Worm (Caenorhabditis elegans): ENCODE results near the gene dbl-1.

dbl-1 gene

ce11 chrV:6787906-6788430 is 30.0 kb downstream of the dbl-1 start, which contains the start of gene ZC404.2 (continued):
- TF ChIP-seq lin-39 (tag; optimal IDR thresholded peaks at IDR 0.05) (no peak), nhr-28 (tag; optimal IDR thresholded peaks at IDR 0.05) (no peak), unc-130 (GFP tag; optimal IDR thresholded peaks at IDR 0.05) (no peak), skn-1 (tag; optimal IDR thresholded peaks at IDR 0.05) (no peak), hif-1 (tag; optimal IDR thresholded peaks at IDR 0.05) (no peak), R02D3.7 (tag; optimal IDR thresholded peaks at IDR 0.05) (no peak), dmd-9 (GFP tag; IDR thresholded peaks at IDR 0.05) (no peak), unc-62 (GFP tag; optimal IDR thresholded peaks at IDR 0.05 in 1 of 2) (no peak), unc-62 (tag; optimal IDR thresholded peaks at IDR 0.05) (no peak), ceh-20 (GFP tag; IDR thresholded peaks at IDR 0.05) (no peak), unc-39 (tag; optimal IDR thresholded peaks at IDR 0.05) (no peak), ces-1 (GFP tag; optimal IDR thresholded peaks at IDR 0.05) (no peak), nhr-42 (GFP tag; IDR thresholded peaks at IDR 0.05) (no peak), ztf-11 (tag; optimal IDR thresholded peaks at IDR 0.05) (no peak), cey-2 (tag; optimal IDR thresholded peaks at IDR 0.05; ENCODE audit: borderline replicate concordance, insufficient read depth) (no peak), spr-3 (GFP tag; optimal IDR thresholded peaks at IDR 0.05) (no peak), ceh-44 (GFP tag; IDR thresholded peaks at IDR 0.05) (no peak), daf-8 (GFP tag; IDR thresholded peaks at IDR 0.05) (no peak), madf-5 (GFP tag; IDR thresholded peaks at IDR 0.05) (0 out of 4 replicates have a peak, but pooled peaks of 1 of the 2 experiments have one; percentile 35), hlh-11 (tag; optimal IDR thresholded peaks at IDR 0.05) (no peak)

ce11 chrV:6792565-6792964 is 34.6 kb downstream of the dbl-1 start, which contains the start of gene gck-2:
TSS of gene gck-2 (minus strand) at chrV:6792665.
- TF ChIP-seq nhr-25 (tag; optimal IDR thresholded peaks at IDR 0.05; ENCODE audit: borderline replicate concordance, insufficient read depth) (no peak), dmd-6 (GFP tag; IDR thresholded peaks at IDR 0.05) (no peak), F10B5.3 (tag; optimal IDR thresholded peaks at IDR 0.05) (no peak), zfp-3 (GFP tag; conservative IDR thresholded peaks at IDR 0.05) (no peak), lir-3 (tag; optimal IDR thresholded peaks at IDR 0.05) (no peak), Y48G9A.11 (GFP tag; IDR thresholded peaks at IDR 0.05) (no peak), Y105C5A.15 (GFP tag; IDR thresholded peaks at IDR 0.05) (no peak), tag-97 (GFP tag; IDR thresholded peaks at IDR 0.05) (no peak), ZK546.5 (tag; optimal IDR thresholded peaks at IDR 0.05) (no peak), nhr-28 (tag; optimal IDR thresholded peaks at IDR 0.05) (no peak)

- TF ChIP-seq lsy-2 (tag; optimal IDR thresholded peaks at IDR 0.05) (peak in 1 of 2 experiments; percentile 8), ceh-44 (GFP tag; IDR thresholded peaks at IDR 0.05) (no peak), F44E2.7 (GFP tag; IDR thresholded peaks at IDR 0.05) (no peak), unc-130 (GFP tag; optimal IDR thresholded peaks at IDR 0.05) (no peak)
Observed at ce11 chrV:6792973-6793372, 35.0 kb downstream of the dbl-1 start.

ce11 chrV:6793744-6794239 is 35.9 kb downstream of the dbl-1 start, which contains the start of gene ZC404.1:
TSS of gene ZC404.1 (plus strand) at chrV:6794189.
- TF ChIP-seq lin-29 (GFP tag; IDR thresholded peaks at IDR 0.05) (no peak), madf-5 (GFP tag; IDR thresholded peaks at IDR 0.05) (no peak), nhr-6 (tag; optimal IDR thresholded peaks at IDR 0.05) (no peak), Y105C5A.15 (GFP tag; IDR thresholded peaks at IDR 0.05) (no peak), hmg-1.1 (GFP tag; IDR thresholded peaks at IDR 0.05) (0 out of 2 replicates have a peak, but pooled peaks have one; percentile 11), hif-1 (tag; optimal IDR thresholded peaks at IDR 0.05) (no peak), set-16 (GFP tag; IDR thresholded peaks at IDR 0.05) (peak; percentile 62), rbr-2 (tag; optimal IDR thresholded peaks at IDR 0.05) (peak; percentile 21), mes-2 (tag; optimal IDR thresholded peaks at IDR 0.05; ENCODE audit: poor library complexity, severe bottlenecking) (peak; percentile 28), mdl-1 (tag; optimal IDR thresholded peaks at IDR 0.05) (no peak), mxl-3 (GFP tag; optimal IDR thresholded peaks at IDR 0.05) (no peak), ceh-28 (tag; optimal IDR thresholded peaks at IDR 0.05) (no peak), F44E2.7 (GFP tag; IDR thresholded peaks at IDR 0.05) (no peak), tag-97 (GFP tag; IDR thresholded peaks at IDR 0.05) (no peak), duxl-1 (tag; optimal IDR thresholded peaks at IDR 0.05; ENCODE audit: poor library complexity) (no peak), snpc-4 (tag; optimal IDR thresholded peaks at IDR 0.05) (no peak), F49E8.2 (tag; optimal IDR thresholded peaks at IDR 0.05; ENCODE audit: borderline replicate concordance) (no peak), madf-9 (GFP tag; conservative IDR thresholded peaks at IDR 0.05) (no peak)
